Worm (Caenorhabditis elegans) whole organism, L1 larva: Measurements from ENCODE around the gene gcc-2.

Experiments
- ceh-63 ChIP-seq: fragments of 200-800 bp; sonication (Bioruptor generic); optimal IDR thresholded peaks from 2 replicates; lab custom pipeline; 2018; ENCODE audit warnings: mild to moderate bottlenecking, missing genetic modification characterization, missing compliant biosample characterization
- ceh-8 ChIP-seq: fragments of 200-800 bp; sonication (Bioruptor generic); optimal IDR thresholded peaks from 2 replicates; lab custom pipeline; 2018; ENCODE audit warnings: mild to moderate bottlenecking, missing genetic modification characterization, moderate library complexity, missing compliant biosample characterization
- ces-1 ChIP-seq: fragments of 150-350 bp; optimal IDR thresholded peaks from 2 replicates; lab custom pipeline; 2014; ENCODE audit warnings: missing biosample characterization, missing genetic modification reagents, missing genetic modification characterization
- dsc-1 ChIP-seq: sonication (generic microtip); optimal IDR thresholded peaks from 2 replicates; lab custom pipeline; 2016; ENCODE audit warnings: mild to moderate bottlenecking, missing genetic modification characterization, missing compliant biosample characterization
- efl-1 ChIP-seq, 4 experiments: fragments of 150-350 bp; optimal IDR thresholded peaks in 3 of 4; peaks in 1 of 4; 1 replicate in 1 of 4; 2 replicates in 3 of 4; lab custom pipeline; 2014; ENCODE audit warnings: missing biosample characterization in 2 of 4, missing genetic modification characterization in 2 of 4, missing genetic modification reagents in 2 of 4
- egl-13 ChIP-seq: sonication (generic microtip); optimal IDR thresholded peaks from 2 replicates; lab custom pipeline; 2016; ENCODE audit warnings: missing genotype, missing genetic modification reagents, missing genetic modification characterization, missing compliant biosample characterization
- elt-2 ChIP-seq: sonication (generic microtip); optimal IDR thresholded peaks from 2 replicates; lab custom pipeline; 2016; ENCODE audit warnings: missing genetic modification characterization, mild to moderate bottlenecking, inconsistent platforms, missing compliant biosample characterization, missing genetic modification reagents
- fkh-10 ChIP-seq: sonication (generic microtip); optimal IDR thresholded peaks from 2 replicates; lab custom pipeline; 2017; ENCODE audit warnings: missing biosample characterization, missing genetic modification reagents, missing genetic modification characterization
- fkh-8 ChIP-seq: sonication (generic microtip); optimal IDR thresholded peaks from 2 replicates; lab custom pipeline; 2016; ENCODE audit warnings: mild to moderate bottlenecking, missing genetic modification characterization, missing compliant biosample characterization
- isw-1 ChIP-seq: fragments of 200-800 bp; sonication (Bioruptor generic); IDR thresholded peaks from 2 replicates; pipeline ENCODE4 v1.3.6; 2022; ENCODE audit warnings: missing genetic modification characterization, missing compliant biosample characterization
- lin-14 ChIP-seq: fragments of 200-800 bp; sonication (Bioruptor generic); optimal IDR thresholded peaks from 2 replicates; lab custom pipeline; 2018; ENCODE audit warnings: mild to moderate bottlenecking, missing genetic modification characterization, moderate library complexity, missing compliant biosample characterization
- lin-35 ChIP-seq, 2 experiments: fragments of 150-350 bp; optimal IDR thresholded peaks; 2 replicates each; lab custom pipeline; 2014; ENCODE audit warnings: missing biosample characterization in 2 of 2, missing genetic modification characterization in 2 of 2, missing genetic modification reagents in 2 of 2
- lin-39 ChIP-seq: fragments of 150-350 bp; optimal IDR thresholded peaks from 2 replicates; lab custom pipeline; 2014; ENCODE audit warnings: missing biosample characterization, missing genetic modification reagents, missing genetic modification characterization
- lsy-2 ChIP-seq, 2 experiments: fragments of 150-350 bp; optimal IDR thresholded peaks; 2 replicates each; lab custom pipeline; 2014; ENCODE audit warnings: missing biosample characterization in 2 of 2, missing genetic modification characterization in 2 of 2
- mab-9 ChIP-seq: fragments of 200-800 bp; sonication (Bioruptor generic); IDR thresholded peaks from 2 replicates; pipeline ENCODE4 v1.3.6; 2022; ENCODE audit warnings: missing genetic modification reagents, missing genetic modification characterization, missing compliant biosample characterization
- mdl-1 ChIP-seq, 2 experiments: fragments of 150-350 bp; optimal IDR thresholded peaks; 2 replicates each; lab custom pipeline; 2014 to 2017; ENCODE audit warnings: missing biosample characterization in 2 of 2, missing genetic modification characterization in 2 of 2, inconsistent platforms in 1 of 2
- nhr-12 ChIP-seq: sonication (generic microtip); optimal IDR thresholded peaks from 2 replicates; lab custom pipeline; 2017; ENCODE audit warnings: missing biosample characterization, missing genetic modification characterization
- nhr-20 ChIP-seq: sonication (generic microtip); optimal IDR thresholded peaks from 2 replicates; lab custom pipeline; 2016; ENCODE audit warnings: mild to moderate bottlenecking, missing genetic modification characterization, missing compliant biosample characterization
- nhr-237 ChIP-seq: fragments of 150-350 bp; optimal IDR thresholded peaks from 2 replicates; lab custom pipeline; 2014; ENCODE audit warnings: missing biosample characterization, missing genetic modification characterization
- nhr-47 ChIP-seq: sonication (generic microtip); optimal IDR thresholded peaks from 2 replicates; lab custom pipeline; 2016; ENCODE audit warnings: mild to moderate bottlenecking, missing genetic modification characterization, moderate library complexity, missing compliant biosample characterization
- nhr-71 ChIP-seq: sonication (generic microtip); optimal IDR thresholded peaks from 2 replicates; lab custom pipeline; 2016; ENCODE audit warnings: mild to moderate bottlenecking, missing genetic modification characterization, moderate library complexity, missing compliant biosample characterization
- nhr-76 ChIP-seq: sonication (generic microtip); optimal IDR thresholded peaks from 2 replicates; lab custom pipeline; 2017; ENCODE audit warnings: missing biosample characterization, missing genetic modification characterization
- nhr-77 ChIP-seq: fragments of 150-350 bp; optimal IDR thresholded peaks from 2 replicates; lab custom pipeline; 2014; ENCODE audit warnings: missing biosample characterization, missing genetic modification characterization
- nhr-85 ChIP-seq: sonication (generic microtip); peaks from one replicate; lab custom pipeline; 2016; ENCODE audit warnings: missing genetic modification characterization, inconsistent platforms, missing compliant biosample characterization
- pqm-1 ChIP-seq: sonication (generic microtip); optimal IDR thresholded peaks from 3 replicates; lab custom pipeline; 2017; ENCODE audit warnings: missing biosample characterization, missing genetic modification characterization
- rnt-1 ChIP-seq: sonication (generic microtip); optimal IDR thresholded peaks from 2 replicates; lab custom pipeline; 2016; ENCODE audit warnings: mild to moderate bottlenecking, missing genetic modification characterization, moderate library complexity, missing compliant biosample characterization
- skn-1 ChIP-seq: fragments of 150-350 bp; optimal IDR thresholded peaks from 2 replicates; lab custom pipeline; 2014; ENCODE audit warnings: missing biosample characterization, missing genetic modification characterization
- snu-23 ChIP-seq: sonication (generic microtip); optimal IDR thresholded peaks from 2 replicates; lab custom pipeline; 2016; ENCODE audit warnings: missing genetic modification characterization, missing compliant biosample characterization
- swsn-7 ChIP-seq: sonication (generic microtip); optimal IDR thresholded peaks from 2 replicates; lab custom pipeline; 2016; ENCODE audit warnings: missing genetic modification characterization, missing compliant biosample characterization
- tlp-1 ChIP-seq: fragments of 150-350 bp; optimal IDR thresholded peaks from 2 replicates; lab custom pipeline; 2014; ENCODE audit warnings: missing biosample characterization, missing genetic modification characterization
- unc-86 ChIP-seq: sonication (generic microtip); optimal IDR thresholded peaks from 2 replicates; lab custom pipeline; 2016; ENCODE audit warnings: missing genetic modification characterization, missing compliant biosample characterization

Gene gcc-2

DNA sequence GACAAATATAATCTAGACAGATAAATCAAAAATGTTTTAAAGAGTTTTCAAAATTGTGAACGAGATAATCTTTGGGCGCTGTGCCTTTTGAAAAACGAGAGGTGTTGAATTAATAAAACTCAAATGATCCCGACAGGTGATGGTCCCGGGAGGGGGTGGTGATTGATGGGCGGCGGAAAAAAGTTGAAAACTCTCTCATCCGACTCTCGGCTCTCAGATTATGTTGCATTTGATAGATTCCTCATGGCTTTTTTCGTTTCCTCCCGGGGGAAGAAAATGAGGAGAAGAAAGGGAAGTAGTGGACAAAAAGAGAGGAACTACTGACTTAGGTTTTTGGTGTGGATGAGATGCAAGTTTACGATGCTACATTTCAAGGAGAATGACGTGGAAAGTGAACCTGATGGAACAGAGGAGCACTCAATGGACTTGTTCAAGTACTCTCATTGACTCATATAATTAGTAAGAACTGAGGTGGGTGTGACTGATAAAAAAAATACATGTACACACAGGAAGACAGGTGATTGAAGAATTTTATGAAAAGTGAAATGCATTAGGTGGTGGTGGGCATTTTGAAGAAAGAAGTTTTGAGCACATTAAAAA lies 30.5 kb downstream of the gcc-2 start:
- TF ChIP-seq lin-39 (tag; lab: Kevin White, UChicago) (peak; percentile 51), snu-23 (GFP tag; lab: Kevin White, UChicago) (peak; percentile 19), nhr-71 (tag; lab: Kevin White, UChicago) (peak; percentile 60), nhr-20 (peak; percentile 20), efl-1 (optimal IDR thresholded peaks at IDR 0.05; lab: Kevin White, UChicago) (no peak), efl-1 (GFP tag; optimal IDR thresholded peaks at IDR 0.05 in 1 of 2; lab: Kevin White, UChicago) (peak in 1 of 2 experiments; percentile 3), lsy-2 (tag; optimal IDR thresholded peaks at IDR 0.05; lab: Kevin White, UChicago) (peak; percentile 1 to 7), fkh-8 (tag; lab: Kevin White, UChicago) (no peak), nhr-237 (tag; lab: Kevin White, UChicago) (no peak), swsn-7 (tag; lab: Kevin White, UChicago) (peak; percentile 24), mab-9 (no peak), nhr-85 (tag; lab: Kevin White, UChicago) (peak; percentile 9), dsc-1 (tag; lab: Kevin White, UChicago) (peak; percentile 75), rnt-1 (peak; percentile 74), lin-14 (peak; percentile 90)

DNA sequence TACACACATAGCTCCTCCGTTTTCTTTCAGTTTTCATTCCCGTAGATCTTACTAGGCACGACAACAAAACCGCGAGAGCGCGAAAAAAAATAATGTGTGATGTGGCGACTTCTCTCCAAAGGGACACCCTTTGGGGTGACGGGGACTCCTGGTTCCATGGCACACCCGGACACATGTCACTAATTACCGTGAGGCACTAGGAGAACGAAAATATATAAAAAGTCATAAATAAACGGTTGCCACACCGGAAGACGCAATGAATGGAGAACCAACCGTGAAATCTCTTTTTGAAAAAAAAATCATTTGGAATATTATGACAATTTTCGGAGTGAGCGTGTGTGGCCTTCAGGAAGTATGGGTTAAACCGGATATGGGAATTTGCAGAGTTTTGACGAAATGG lies 31.5 kb downstream of the gcc-2 start:
- TF ChIP-seq efl-1 (optimal IDR thresholded peaks at IDR 0.05; lab: Kevin White, UChicago) (no peak), efl-1 (GFP tag; optimal IDR thresholded peaks at IDR 0.05 in 1 of 2; lab: Kevin White, UChicago) (peak in 1 of 2 experiments; percentile 42), dsc-1 (tag; lab: Kevin White, UChicago) (peak; percentile 53), snu-23 (GFP tag; lab: Kevin White, UChicago) (no peak)

DNA sequence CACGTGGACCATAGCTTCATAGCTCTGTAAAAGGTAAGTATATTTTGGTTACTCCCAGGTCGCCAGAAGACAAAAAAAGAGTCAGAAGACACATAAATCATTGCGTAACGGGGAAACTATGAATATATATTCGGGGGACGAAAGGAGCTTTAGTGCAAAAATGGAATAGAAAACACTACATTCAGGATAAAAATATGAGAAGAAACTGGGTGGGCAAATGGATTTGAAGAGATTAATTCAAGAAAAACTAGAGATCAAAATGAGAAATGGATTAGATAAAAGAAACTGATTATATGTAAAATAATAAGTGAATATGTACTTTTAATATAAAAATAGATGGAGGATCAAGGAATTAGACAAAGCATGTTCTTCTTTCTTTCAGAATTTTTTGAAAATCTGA lies 34.5 kb downstream of the gcc-2 start, which contains the start of gene C07A9.12:
TSS of gene C07A9.12 (minus strand) at position 101 of the 400 bp plus-strand sequence.
- TF ChIP-seq lin-39 (tag; lab: Kevin White, UChicago) (no peak), dsc-1 (tag; lab: Kevin White, UChicago) (peak; percentile 3), mdl-1 (tag; optimal IDR thresholded peaks at IDR 0.05; lab: Kevin White, UChicago) (no peak), nhr-237 (tag; lab: Kevin White, UChicago) (no peak)

DNA sequence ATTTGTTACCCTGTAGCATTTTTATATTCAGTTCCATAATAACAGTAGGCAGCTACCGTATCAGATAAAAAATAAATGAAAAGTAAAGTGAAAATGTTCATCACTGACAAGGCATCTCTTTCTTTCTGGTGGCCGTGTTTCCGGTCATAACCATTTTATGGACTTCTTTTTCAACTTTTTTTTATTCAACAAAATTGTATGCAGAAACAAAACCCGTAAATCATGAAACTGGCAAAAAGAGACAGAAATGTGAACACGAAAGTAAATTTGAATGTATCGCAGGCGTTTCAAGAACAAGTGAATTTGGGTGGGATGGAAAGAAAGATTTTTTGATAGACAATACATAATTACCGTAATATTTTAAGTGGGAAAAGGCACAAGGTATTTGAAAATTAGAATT lies 36.8 kb downstream of the gcc-2 start, which contains the start of gene clec-162:
TSS of gene clec-162 (minus strand) at position 101 of the 400 bp plus-strand sequence.
- TF ChIP-seq nhr-76: no peak
- no peak for TF ChIP-seq ces-1 (GFP tag; lab: Kevin White, UChicago)
- TF ChIP-seq fkh-10: no peak
- TF ChIP-seq nhr-12 (tag; lab: Kevin White, UChicago): no peak
- no peak for TF ChIP-seq nhr-47 (tag; lab: Kevin White, UChicago)
- TF ChIP-seq snu-23 (GFP tag; lab: Kevin White, UChicago): no peak
- TF ChIP-seq ceh-63 (GFP tag; lab: Kevin White, UChicago): no peak
- TF ChIP-seq isw-1: no peak
- no peak for TF ChIP-seq nhr-71 (tag; lab: Kevin White, UChicago)
- TF ChIP-seq egl-13: no peak
- no peak for TF ChIP-seq unc-86 (tag; lab: Kevin White, UChicago)
- TF ChIP-seq skn-1 (tag; lab: Kevin White, UChicago): no peak
- TF ChIP-seq efl-1 (optimal IDR thresholded peaks at IDR 0.05; lab: Kevin White, UChicago): no peak
- TF ChIP-seq efl-1 (GFP tag; optimal IDR thresholded peaks at IDR 0.05 in 1 of 2; lab: Kevin White, UChicago): no peak

DNA sequence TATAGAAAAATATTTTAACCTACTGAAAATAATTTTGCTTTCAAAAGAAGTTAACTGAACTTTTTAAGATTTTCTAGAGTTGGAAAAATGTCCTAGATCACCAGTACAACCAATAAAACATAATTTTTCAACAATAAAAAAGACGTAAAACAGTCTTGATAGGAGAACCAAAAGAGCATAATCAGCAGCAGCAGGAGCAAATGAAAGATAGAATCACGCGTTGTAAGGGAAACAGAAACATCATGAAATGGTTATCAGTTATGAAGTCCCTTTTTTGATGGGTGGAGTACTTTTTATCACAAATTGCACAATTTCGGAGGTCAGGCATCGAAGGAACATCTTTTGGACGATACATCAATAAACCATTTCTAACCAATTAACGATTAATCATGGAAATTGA lies 40.0 kb downstream of the gcc-2 start:
- TF ChIP-seq lin-35 (GFP tag; optimal IDR thresholded peaks at IDR 0.05; lab: Kevin White, UChicago) (peak in 1 of 2 experiments; percentile 26), tlp-1 (tag; lab: Kevin White, UChicago) (peak; percentile 59), nhr-77 (tag; lab: Kevin White, UChicago) (no peak), nhr-20 (peak; percentile 5), pqm-1 (tag; lab: Kevin White, UChicago) (peak; percentile 44), ceh-8 (GFP tag; lab: Kevin White, UChicago) (no peak), nhr-71 (tag; lab: Kevin White, UChicago) (peak; percentile 8), elt-2 (tag; lab: Kevin White, UChicago) (peak; percentile 91), snu-23 (GFP tag; lab: Kevin White, UChicago) (no peak)
